Fruit fly (Drosophila melanogaster) whole organism, pupa: ENCODE measurements around the gene betaGlu.

ENCODE experiments used
- CG10348 ChIP-seq: fragments of 200-800 bp; sonication (Bioruptor generic); IDR thresholded peaks from 2 replicates; pipeline ENCODE4 v1.3.6; 2022; ENCODE audit warnings: missing biosample characterization, missing genetic modification characterization
- CG12605 ChIP-seq: fragments of 200-800 bp; sonication (Bioruptor generic); IDR thresholded peaks from 2 replicates; pipeline ENCODE4 v1.3.6; 2022; ENCODE audit warnings: missing biosample characterization, missing genetic modification characterization
- CG13204 ChIP-seq: fragments of 200-800 bp; sonication (Bioruptor generic); optimal IDR thresholded peaks from 2 replicates; lab custom pipeline; 2018; ENCODE audit warnings: missing biosample characterization, mild to moderate bottlenecking, missing genetic modification characterization, moderate library complexity
- CG14655 ChIP-seq: fragments of 200-800 bp; sonication (Bioruptor generic); optimal IDR thresholded peaks from 3 replicates; lab custom pipeline; 2017; ENCODE audit warnings: mild to moderate bottlenecking, missing biosample characterization, missing genetic modification reagents, missing genetic modification characterization
- CG15710 ChIP-seq: fragments of 200-800 bp; sonication (Bioruptor generic); optimal IDR thresholded peaks from 2 replicates; lab custom pipeline; 2018; ENCODE audit warnings: missing biosample characterization, mild to moderate bottlenecking, missing genetic modification characterization, moderate library complexity
- CG17806 ChIP-seq: fragments of 200-800 bp; sonication (Bioruptor generic); optimal IDR thresholded peaks from 2 replicates; lab custom pipeline; 2018; ENCODE audit warnings: missing biosample characterization, mild to moderate bottlenecking, missing genetic modification characterization, moderate library complexity
- CG32121 ChIP-seq: fragments of 200-800 bp; sonication (Bioruptor generic); IDR thresholded peaks from 2 replicates; pipeline ENCODE4 v1.3.6; 2022; ENCODE audit warnings: missing biosample characterization, missing genetic modification characterization
- CG34367 ChIP-seq: fragments of 200-800 bp; sonication (Bioruptor generic); optimal IDR thresholded peaks from 2 replicates; lab custom pipeline; 2018; ENCODE audit warnings: missing biosample characterization, mild to moderate bottlenecking, missing genetic modification characterization
- CG4496 ChIP-seq: fragments of 200-800 bp; sonication (Bioruptor generic); IDR thresholded peaks from 3 replicates; pipeline ENCODE4 v1.3.6; 2022; ENCODE audit warnings: missing biosample characterization, missing genetic modification characterization
- CG8159 ChIP-seq: fragments of 200-800 bp; sonication (Bioruptor generic); optimal IDR thresholded peaks from 3 replicates; lab custom pipeline; 2018; ENCODE audit warnings: missing biosample characterization, mild to moderate bottlenecking, missing genetic modification characterization, moderate library complexity
- CG8301 ChIP-seq: fragments of 200-800 bp; sonication (Bioruptor generic); optimal IDR thresholded peaks from 2 replicates; lab custom pipeline; 2018; ENCODE audit warnings: missing biosample characterization, mild to moderate bottlenecking, missing genetic modification characterization
- CG9948 ChIP-seq: fragments of 200-800 bp; sonication (Bioruptor generic); optimal IDR thresholded peaks from 2 replicates; lab custom pipeline; 2018; ENCODE audit warnings: missing biosample characterization, mild to moderate bottlenecking, missing genetic modification characterization, moderate library complexity
- D1 ChIP-seq: fragments of 200-800 bp; sonication (Bioruptor generic); optimal IDR thresholded peaks from 2 replicates; lab custom pipeline; 2018; ENCODE audit warnings: missing biosample characterization, mild to moderate bottlenecking, missing genetic modification characterization, moderate library complexity
- EcR ChIP-seq: fragments of 200-800 bp; sonication (Bioruptor generic); optimal IDR thresholded peaks from 3 replicates; lab custom pipeline; 2019; ENCODE audit warnings: missing biosample characterization, missing genetic modification characterization, mild to moderate bottlenecking, moderate library complexity, missing genetic modification reagents
- Ets98B ChIP-seq: fragments of 200-800 bp; sonication (Bioruptor generic); IDR thresholded peaks from 2 replicates; pipeline ENCODE4 v1.3.6; 2022; ENCODE audit warnings: missing biosample characterization, missing genetic modification characterization
- Pif1A ChIP-seq: fragments of 200-800 bp; sonication (Bioruptor generic); optimal IDR thresholded peaks from 3 replicates; lab custom pipeline; 2016; ENCODE audit warnings: missing biosample characterization, missing genetic modification characterization
- Pif1B ChIP-seq: fragments of 200-800 bp; sonication (Bioruptor generic); optimal IDR thresholded peaks from 3 replicates; lab custom pipeline; 2016; ENCODE audit warnings: missing biosample characterization, missing genetic modification characterization
- Snoo ChIP-seq: fragments of 200-800 bp; sonication (Bioruptor generic); optimal IDR thresholded peaks from 3 replicates; lab custom pipeline; 2017; ENCODE audit warnings: missing biosample characterization, mild to moderate bottlenecking, missing genetic modification characterization, inconsistent platforms
- fd96Ca ChIP-seq: fragments of 200-800 bp; sonication (Bioruptor generic); IDR thresholded peaks from 3 replicates; pipeline ENCODE4 v1.3.6; 2022; ENCODE audit warnings: missing biosample characterization, missing genetic modification characterization
- gl ChIP-seq: fragments of 200-800 bp; sonication (Bioruptor generic); optimal IDR thresholded peaks from 2 replicates; lab custom pipeline; 2018; ENCODE audit warnings: missing biosample characterization, mild to moderate bottlenecking, missing genetic modification characterization
- rn ChIP-seq: fragments of 200-800 bp; sonication (Bioruptor generic); IDR thresholded peaks from 2 replicates; pipeline ENCODE4 v1.3.6; 2022; ENCODE audit warnings: missing biosample characterization, missing genetic modification characterization

The betaGlu gene

DNA sequence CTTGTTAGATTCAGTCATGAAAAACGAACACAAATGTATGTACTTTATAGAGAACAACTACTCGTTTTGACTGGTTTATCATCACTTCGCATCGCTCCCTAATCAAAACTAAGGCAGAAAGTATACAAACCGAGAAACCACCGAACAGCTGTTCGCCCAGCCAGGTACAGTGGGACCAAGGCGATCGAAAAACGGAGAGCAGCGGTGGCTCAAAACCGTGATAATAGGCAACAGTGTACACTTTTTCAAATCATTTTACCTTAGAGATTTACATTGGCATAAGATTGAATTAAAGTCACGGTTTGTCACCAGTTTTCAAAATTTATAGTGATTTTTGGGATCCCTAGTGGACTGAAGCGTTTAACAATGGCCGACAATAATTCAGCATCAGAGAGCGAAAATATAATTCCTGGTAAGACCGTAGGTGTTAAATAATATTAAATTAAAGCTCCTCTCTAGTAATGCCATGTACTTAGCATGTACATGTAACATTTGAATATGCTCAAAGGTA lies 33.6 kb upstream of the betaGlu start, which contains the start of the genes CG42233 and CG1971:
Gene CG42233 (minus strand): TSS at position 51 of the 511 bp plus-strand sequence.
Gene CG1971 (plus strand): TSS at position 241 of the 511 bp plus-strand sequence.
- TF ChIP-seq rn (GFP tag; lab: Robert Waterston, UW) (peak; percentile 23; the same call in 1 of the 2 replicates), CG12605 (no peak), fd96Ca (GFP tag; lab: Robert Waterston, UW) (peak; percentile 70; the same call in 2 of the 3 replicates), EcR (GFP tag; lab: Kevin White, UChicago) (no peak), CG4496 (GFP tag; lab: Robert Waterston, UW) (peak; percentile 66; the same call in 2 of the 3 replicates), CG8159 (no peak), gl (peak; percentile 26), CG13204 (GFP tag; lab: Kevin White, UChicago) (no peak), Ets98B (GFP tag; lab: Robert Waterston, UW) (peak; percentile 62; the same call in 1 of the 2 replicates), D1 (no peak), CG10348 (GFP tag; lab: Robert Waterston, UW) (no peak), Pif1A (GFP tag; lab: Kevin White, UChicago) (no peak), CG15710 (tag; lab: Kevin White, UChicago) (no peak), CG32121 (GFP tag; lab: Robert Waterston, UW) (peak; percentile 17; the same call in 1 of the 2 replicates), CG34367 (tag; lab: Kevin White, UChicago) (no peak)
- TF ChIP-seq, all 21 proteins: peak for 6

- no peak for TF ChIP-seq CG4496 (GFP tag; lab: Robert Waterston, UW)
Measured at dm6 chr3R:31800663-31801062, 29.0 kb upstream of the betaGlu start, which contains the start of gene Ir100a. Gene Ir100a (plus strand): TSS chr3R:31800963.

DNA sequence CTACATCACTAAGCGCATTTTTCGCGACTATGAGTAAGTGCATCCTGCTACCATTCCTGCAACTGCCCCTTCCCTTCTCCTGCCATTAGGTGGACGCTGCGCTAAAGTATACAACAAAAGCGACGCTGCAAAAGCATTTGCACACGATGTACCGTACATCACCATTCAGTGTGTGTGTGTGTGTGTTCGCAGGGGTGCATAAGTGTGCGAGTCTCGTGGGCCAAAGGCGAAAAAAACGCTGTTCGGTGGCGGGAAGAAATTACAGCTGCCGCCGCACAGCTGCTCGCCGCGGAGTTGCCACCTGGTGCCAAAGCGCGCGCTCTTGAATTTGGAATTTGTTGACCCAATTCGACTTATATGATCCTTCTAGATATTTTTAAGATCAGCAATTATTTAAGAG lies 22.8 kb upstream of the betaGlu start:
- 0 out of 3 replicates have a peak, but pooled peaks have one; percentile 27 for TF ChIP-seq CG4496 (GFP tag; lab: Robert Waterston, UW)
- TF ChIP-seq Snoo (tag; lab: Kevin White, UChicago): no peak
- TF ChIP-seq Pif1A (GFP tag; lab: Kevin White, UChicago): no peak
- peak; percentile 18; the same call in 1 of the 2 replicates for TF ChIP-seq CG12605
- TF ChIP-seq CG9948: no peak
- no peak for TF ChIP-seq CG17806
- TF ChIP-seq CG8159: no peak

dm6 chr3R:31793664-31794417 lies 22.2 kb upstream of the betaGlu start, which contains the start of the genes Mccc1 and Acf:
Gene Mccc1 (minus strand): TSS chr3R:31793907.
Gene Acf (plus strand): TSS chr3R:31793981.
- no peak for TF ChIP-seq CG8301 (tag; lab: Kevin White, UChicago)
- TF ChIP-seq CG4496 (GFP tag; lab: Robert Waterston, UW): peak; percentile 57; the same call in 2 of the 3 replicates
- no peak for TF ChIP-seq CG34367 (tag; lab: Kevin White, UChicago)

- TF ChIP-seq CG14655 (GFP tag; lab: Kevin White, UChicago) (no peak), Ets98B (GFP tag; lab: Robert Waterston, UW) (no peak), CG8301 (tag; lab: Kevin White, UChicago) (no peak), CG8159 (no peak)
- TF ChIP-seq, all 21 proteins: peak for 0
Measured at dm6 chr3R:31777482-31778165, 6.0 kb upstream of the betaGlu start.

- TF ChIP-seq CG10348 (GFP tag; lab: Robert Waterston, UW): no peak
- peak; percentile 70 for TF ChIP-seq CG4496 (GFP tag; lab: Robert Waterston, UW)
- TF ChIP-seq CG15710 (tag; lab: Kevin White, UChicago): peak; percentile 65
- no peak for TF ChIP-seq gl
- peak; percentile 79 for TF ChIP-seq CG8159
- peak; percentile 22; the same call in 1 of the 2 replicates for TF ChIP-seq rn (GFP tag; lab: Robert Waterston, UW)
- no peak for TF ChIP-seq D1
- TF ChIP-seq Pif1A (GFP tag; lab: Kevin White, UChicago): no peak
- no peak for TF ChIP-seq Pif1B (GFP tag; lab: Kevin White, UChicago)
- peak; percentile 76 for TF ChIP-seq CG32121 (GFP tag; lab: Robert Waterston, UW)
- TF ChIP-seq Snoo (tag; lab: Kevin White, UChicago): peak; percentile 53
- TF ChIP-seq Ets98B (GFP tag; lab: Robert Waterston, UW): peak; percentile 51; the same call in 1 of the 2 replicates
- TF ChIP-seq EcR (GFP tag; lab: Kevin White, UChicago): no peak
- peak; percentile 55 for TF ChIP-seq CG34367 (tag; lab: Kevin White, UChicago)
- TF ChIP-seq CG14655 (GFP tag; lab: Kevin White, UChicago): no peak
- TF ChIP-seq CG8301 (tag; lab: Kevin White, UChicago): no peak
- peak; percentile 53; the same call in 1 of the 2 replicates for TF ChIP-seq CG12605
- TF ChIP-seq CG17806: peak; percentile 67
Measured at dm6 chr3R:31776583-31777362, 5.1 kb upstream of the betaGlu start, which contains the start of the genes CG2126 and faf. Gene CG2126 (minus strand): TSS chr3R:31776652. Gene faf (plus strand): TSS chr3R:31777020.
